Worm (Caenorhabditis elegans) whole organism, young adult: Measurements from ENCODE around the gene T05H10.4.

Source experiments
- B0336.3 ChIP-seq: fragments of 200-800 bp; sonication (Bioruptor generic); IDR thresholded peaks from 2 replicates; pipeline ENCODE4 v1.3.6; 2022; ENCODE audit warnings: missing genetic modification characterization, missing compliant biosample characterization
- F52B5.7 ChIP-seq: sonication (generic microtip); optimal IDR thresholded peaks from 2 replicates; lab custom pipeline; 2016; ENCODE audit warnings: mild to moderate bottlenecking, missing genetic modification characterization, missing compliant biosample characterization
- K11D2.4 ChIP-seq: fragments of 200-800 bp; sonication (Bioruptor generic); IDR thresholded peaks from 2 replicates; pipeline ENCODE4 v1.3.6; 2022; ENCODE audit warnings: missing genetic modification reagents, missing genetic modification characterization, missing compliant biosample characterization
- T26A5.8 ChIP-seq: sonication (generic microtip); optimal IDR thresholded peaks from 2 replicates; lab custom pipeline; 2016; ENCODE audit warnings: missing genetic modification characterization, missing compliant biosample characterization
- Y56A3A.18 ChIP-seq: fragments of 200-800 bp; sonication (Bioruptor generic); IDR thresholded peaks from 2 replicates; pipeline ENCODE4 v1.3.6; 2022; ENCODE audit warnings: missing genetic modification reagents, missing genetic modification characterization, missing compliant biosample characterization
- ZK185.1 ChIP-seq: sonication (generic microtip); optimal IDR thresholded peaks from 2 replicates; lab custom pipeline; 2016; ENCODE audit warnings: mild to moderate bottlenecking, missing genetic modification characterization, missing compliant biosample characterization; ENCODE audit not compliant: poor library complexity, severe bottlenecking
- athp-1 ChIP-seq: sonication (generic microtip); optimal IDR thresholded peaks from 2 replicates; lab custom pipeline; 2017; ENCODE audit warnings: mild to moderate bottlenecking, missing genetic modification characterization, missing compliant biosample characterization
- bed-1 ChIP-seq: fragments of 200-800 bp; sonication (Bioruptor generic); IDR thresholded peaks from 2 replicates; pipeline ENCODE4 v1.3.6; 2022; ENCODE audit warnings: missing genetic modification reagents, missing genetic modification characterization, missing compliant biosample characterization
- cebp-1 ChIP-seq, 2 experiments: fragments of 200-800 bp in 1 of 2; sonication (Bioruptor generic) in 1 of 2; sonication (generic microtip) in 1 of 2; IDR thresholded peaks in 1 of 2; optimal IDR thresholded peaks in 1 of 2; 2 replicates each; pipeline versions ENCODE4 v1.3.6 to Lab custom; 2017 to 2022; ENCODE audit warnings: missing compliant biosample characterization in 2 of 2, missing genetic modification characterization in 2 of 2, mild to moderate bottlenecking in 1 of 2, missing genetic modification reagents in 1 of 2, moderate library complexity in 1 of 2
- dpff-1 ChIP-seq: sonication (generic microtip); optimal IDR thresholded peaks from 2 replicates; lab custom pipeline; 2017; ENCODE audit warnings: mild to moderate bottlenecking, missing genetic modification characterization, missing compliant biosample characterization
- egl-18 ChIP-seq: fragments of 200-800 bp; sonication (Bioruptor generic); IDR thresholded peaks from 2 replicates; pipeline ENCODE4 v1.3.6; 2022; ENCODE audit warnings: missing genetic modification reagents, missing genetic modification characterization, missing compliant biosample characterization
- let-607 ChIP-seq, 2 experiments: fragments of 200-800 bp in 1 of 2; sonication (Bioruptor generic) in 1 of 2; sonication (generic microtip) in 1 of 2; optimal IDR thresholded peaks; 2 replicates each; lab custom pipeline; 2016 to 2018; ENCODE audit warnings: mild to moderate bottlenecking in 2 of 2, missing compliant biosample characterization in 2 of 2, missing genetic modification characterization in 2 of 2, moderate library complexity in 2 of 2, missing genotype in 1 of 2
- lin-26 ChIP-seq: fragments of 200-800 bp; sonication (Bioruptor generic); IDR thresholded peaks from 2 replicates; pipeline ENCODE4 v1.3.6; 2022; ENCODE audit warnings: missing genetic modification reagents, missing genetic modification characterization, missing compliant biosample characterization
- lin-54 ChIP-seq: fragments of 200-800 bp; sonication (Bioruptor generic); optimal IDR thresholded peaks from 2 replicates; lab custom pipeline; 2018; ENCODE audit warnings: mild to moderate bottlenecking, missing genetic modification characterization, missing compliant biosample characterization
- mcd-1 ChIP-seq: fragments of 200-800 bp; sonication (Bioruptor generic); IDR thresholded peaks from 2 replicates; pipeline ENCODE4 v1.3.6; 2022; ENCODE audit warnings: missing genetic modification reagents, missing genetic modification characterization, missing compliant biosample characterization
- nfya-2 ChIP-seq: fragments of 200-800 bp; sonication (Bioruptor generic); IDR thresholded peaks from 2 replicates; pipeline ENCODE4 v1.3.6; 2022; ENCODE audit warnings: missing genetic modification reagents, missing genetic modification characterization, missing compliant biosample characterization
- nhr-90 ChIP-seq: sonication (generic microtip); optimal IDR thresholded peaks from 2 replicates; lab custom pipeline; 2016; ENCODE audit warnings: missing genotype, mild to moderate bottlenecking, missing genetic modification characterization, missing compliant biosample characterization
- sdz-38 ChIP-seq: sonication (generic microtip); optimal IDR thresholded peaks from 2 replicates; lab custom pipeline; 2016; ENCODE audit warnings: missing genotype, missing genetic modification characterization, missing compliant biosample characterization
- somi-1 ChIP-seq: fragments of 200-800 bp; sonication (Bioruptor generic); optimal IDR thresholded peaks from 2 replicates; lab custom pipeline; 2018; ENCODE audit warnings: mild to moderate bottlenecking, missing genetic modification characterization, missing compliant biosample characterization
- sptf-2 ChIP-seq: fragments of 200-800 bp; sonication (Bioruptor generic); optimal IDR thresholded peaks from 2 replicates; lab custom pipeline; 2018; ENCODE audit warnings: mild to moderate bottlenecking, missing genetic modification characterization, missing compliant biosample characterization
- ztf-28 ChIP-seq: fragments of 200-800 bp; sonication (Bioruptor generic); IDR thresholded peaks from 2 replicates; pipeline ENCODE4 v1.3.6; 2022; ENCODE audit warnings: missing genetic modification reagents, missing genetic modification characterization, missing compliant biosample characterization
- ztf-3 ChIP-seq: fragments of 200-800 bp; sonication (Bioruptor generic); optimal IDR thresholded peaks from 2 replicates; lab custom pipeline; 2018; ENCODE audit warnings: mild to moderate bottlenecking, missing genetic modification characterization, missing compliant biosample characterization
- ztf-6 ChIP-seq: fragments of 200-800 bp; sonication (Bioruptor generic); IDR thresholded peaks from 2 replicates; pipeline ENCODE4 v1.3.6; 2022; ENCODE audit warnings: missing genetic modification reagents, missing genetic modification characterization, missing compliant biosample characterization

Gene T05H10.4

ce11 chrII:8093914-8094313, 41.0 kb downstream of the T05H10.4 start:
- TF ChIP-seq somi-1 (GFP tag; lab: Kevin White, UChicago) (no peak), ztf-3 (no peak), B0336.3 (GFP tag; lab: Robert Waterston, UW) (no peak), nhr-90 (tag; lab: Kevin White, UChicago) (no peak), ZK185.1 (tag; lab: Kevin White, UChicago) (no peak), lin-54 (GFP tag; lab: Kevin White, UChicago) (no peak), cebp-1 (GFP tag; IDR thresholded peaks at IDR 0.05; lab: Robert Waterston, UW) (no peak), cebp-1 (tag; optimal IDR thresholded peaks at IDR 0.05; lab: Kevin White, UChicago) (no peak), nfya-2 (GFP tag; lab: Robert Waterston, UW) (no peak), sptf-2 (no peak)
- TF ChIP-seq, all 124 proteins: peak for 0

- TF ChIP-seq mcd-1 (no peak), let-607 (tag; optimal IDR thresholded peaks at IDR 0.05; lab: Kevin White, UChicago) (no peak), athp-1 (tag; lab: Kevin White, UChicago) (no peak)
Observed at ce11 chrII:8099212-8099784, 46.3 kb downstream of the T05H10.4 start.

ce11 chrII:8102041-8102440, 49.1 kb downstream of the T05H10.4 start, which contains the start of gene sre-2:
TSS of gene sre-2 (minus strand) at chrII:8102141.
- TF ChIP-seq lin-26 (GFP tag; lab: Robert Waterston, UW) (no peak), bed-1 (GFP tag; lab: Robert Waterston, UW) (no peak), Y56A3A.18 (GFP tag; lab: Robert Waterston, UW) (no peak), F52B5.7 (tag; lab: Kevin White, UChicago) (no peak), K11D2.4 (no peak), sdz-38 (tag; lab: Kevin White, UChicago) (no peak), ztf-6 (GFP tag; lab: Robert Waterston, UW) (no peak), sptf-2 (no peak), egl-18 (GFP tag; lab: Robert Waterston, UW) (no peak), T26A5.8 (no peak), dpff-1 (tag; lab: Kevin White, UChicago) (no peak), ztf-28 (GFP tag; lab: Robert Waterston, UW) (no peak)
- TF ChIP-seq, all 124 proteins: peak for 0
